Worm (Caenorhabditis elegans) whole organism, L1 larva: ENCODE results near the gene srr-10.
"Not testable (repeated sequence)": the region's sequence is repeated elsewhere in the genome, so short reads cannot be mapped to it uniquely, and the experiment has no call there.

Experiments
- C04F5.9 ChIP-seq: sonication (generic microtip); optimal IDR thresholded peaks from 2 replicates; lab custom pipeline; 2016; ENCODE audit warnings: missing genetic modification characterization, missing compliant biosample characterization
- C16A3.4 ChIP-seq: fragments of 150-350 bp; optimal IDR thresholded peaks from 2 replicates; lab custom pipeline; 2014; ENCODE audit warnings: missing biosample characterization, missing genetic modification characterization
- C34B4.2 ChIP-seq: sonication (generic microtip); optimal IDR thresholded peaks from 2 replicates; lab custom pipeline; 2017; ENCODE audit warnings: mild to moderate bottlenecking, missing genetic modification characterization, missing compliant biosample characterization
- F16B12.6 ChIP-seq: fragments of 150-350 bp; optimal IDR thresholded peaks from 2 replicates; lab custom pipeline; 2014; ENCODE audit warnings: missing biosample characterization, missing genetic modification characterization
- blmp-1 ChIP-seq: fragments of 150-350 bp; optimal IDR thresholded peaks from 2 replicates; lab custom pipeline; 2014; ENCODE audit warnings: missing biosample characterization, missing genetic modification characterization
- ceh-88 ChIP-seq: fragments of 200-800 bp; sonication (Bioruptor generic); IDR thresholded peaks from 2 replicates; pipeline ENCODE4 v1.3.6; 2022; ENCODE audit warnings: missing genetic modification characterization, missing compliant biosample characterization
- dpl-1 ChIP-seq, 3 experiments: fragments of 150-350 bp in 2 of 3; sonication (generic microtip) in 1 of 3; optimal IDR thresholded peaks; 2 replicates each; lab custom pipeline; 2014 to 2017; ENCODE audit warnings: missing biosample characterization in 3 of 3, missing genetic modification characterization in 3 of 3, missing genetic modification reagents in 3 of 3
- dsc-1 ChIP-seq: sonication (generic microtip); optimal IDR thresholded peaks from 2 replicates; lab custom pipeline; 2016; ENCODE audit warnings: mild to moderate bottlenecking, missing genetic modification characterization, missing compliant biosample characterization
- efl-3 ChIP-seq: fragments of 200-800 bp; sonication (Bioruptor generic); optimal IDR thresholded peaks from 2 replicates; lab custom pipeline; 2018; ENCODE audit warnings: mild to moderate bottlenecking, missing genetic modification characterization, missing compliant biosample characterization
- egl-13 ChIP-seq: sonication (generic microtip); optimal IDR thresholded peaks from 2 replicates; lab custom pipeline; 2016; ENCODE audit warnings: missing genotype, missing genetic modification reagents, missing genetic modification characterization, missing compliant biosample characterization
- egl-27 ChIP-seq, 2 experiments: fragments of 150-350 bp in 1 of 2; sonication (generic microtip); optimal IDR thresholded peaks; 3 replicates each; lab custom pipeline; 2017 to 2018; ENCODE audit warnings: missing biosample characterization in 2 of 2, missing genetic modification characterization in 2 of 2, missing genetic modification reagents in 2 of 2
- ets-5 ChIP-seq: fragments of 200-800 bp; sonication (Bioruptor generic); IDR thresholded peaks from 2 replicates; pipeline ENCODE4 v1.3.6; 2022; ENCODE audit warnings: missing genetic modification characterization, missing compliant biosample characterization
- fkh-10 ChIP-seq: sonication (generic microtip); optimal IDR thresholded peaks from 2 replicates; lab custom pipeline; 2017; ENCODE audit warnings: missing biosample characterization, missing genetic modification reagents, missing genetic modification characterization
- fos-1 ChIP-seq: fragments of 150-350 bp; optimal IDR thresholded peaks from 2 replicates; lab custom pipeline; 2014; ENCODE audit warnings: missing biosample characterization, missing genetic modification characterization
- irx-1 ChIP-seq: sonication (generic microtip); optimal IDR thresholded peaks from 2 replicates; lab custom pipeline; 2016; ENCODE audit warnings: missing genetic modification characterization, missing compliant biosample characterization
- jun-1 ChIP-seq: fragments of 150-350 bp; optimal IDR thresholded peaks from 2 replicates; lab custom pipeline; 2014; ENCODE audit warnings: missing biosample characterization, missing genetic modification reagents, missing genetic modification characterization
- lin-13 ChIP-seq: fragments of 150-350 bp; optimal IDR thresholded peaks from 2 replicates; lab custom pipeline; 2014; ENCODE audit warnings: missing biosample characterization, missing genetic modification reagents, missing genetic modification characterization
- lin-14 ChIP-seq: fragments of 200-800 bp; sonication (Bioruptor generic); optimal IDR thresholded peaks from 2 replicates; lab custom pipeline; 2018; ENCODE audit warnings: mild to moderate bottlenecking, missing genetic modification characterization, moderate library complexity, missing compliant biosample characterization
- lsy-2 ChIP-seq, 2 experiments: fragments of 150-350 bp; optimal IDR thresholded peaks; 2 replicates each; lab custom pipeline; 2014; ENCODE audit warnings: missing biosample characterization in 2 of 2, missing genetic modification characterization in 2 of 2
- mab-9 ChIP-seq: fragments of 200-800 bp; sonication (Bioruptor generic); IDR thresholded peaks from 2 replicates; pipeline ENCODE4 v1.3.6; 2022; ENCODE audit warnings: missing genetic modification reagents, missing genetic modification characterization, missing compliant biosample characterization
- mef-2 ChIP-seq: fragments of 150-350 bp; optimal IDR thresholded peaks from 2 replicates; lab custom pipeline; 2014; ENCODE audit warnings: missing biosample characterization, missing genetic modification characterization
- nhr-11 ChIP-seq: fragments of 150-350 bp; optimal IDR thresholded peaks from 2 replicates; lab custom pipeline; 2014; ENCODE audit warnings: missing biosample characterization, missing genetic modification characterization
- nhr-12 ChIP-seq: sonication (generic microtip); optimal IDR thresholded peaks from 2 replicates; lab custom pipeline; 2017; ENCODE audit warnings: missing biosample characterization, missing genetic modification characterization
- nhr-28 ChIP-seq: fragments of 150-350 bp; optimal IDR thresholded peaks from 2 replicates; lab custom pipeline; 2014; ENCODE audit warnings: missing biosample characterization, missing genetic modification characterization
- nhr-71 ChIP-seq: sonication (generic microtip); optimal IDR thresholded peaks from 2 replicates; lab custom pipeline; 2016; ENCODE audit warnings: mild to moderate bottlenecking, missing genetic modification characterization, moderate library complexity, missing compliant biosample characterization
- nhr-85 ChIP-seq: sonication (generic microtip); peaks from one replicate; lab custom pipeline; 2016; ENCODE audit warnings: missing genetic modification characterization, inconsistent platforms, missing compliant biosample characterization
- pag-3 ChIP-seq: sonication (generic microtip); optimal IDR thresholded peaks from 2 replicates; lab custom pipeline; 2017; ENCODE audit warnings: missing genetic modification characterization, mild to moderate bottlenecking, missing compliant biosample characterization, antibody characterized with exemption, borderline replicate concordance; ENCODE audit not compliant: insufficient read depth
- pax-3 ChIP-seq: fragments of 200-800 bp; sonication (Bioruptor generic); optimal IDR thresholded peaks from 2 replicates; lab custom pipeline; 2018; ENCODE audit warnings: mild to moderate bottlenecking, missing genetic modification characterization, moderate library complexity, missing compliant biosample characterization
- pqm-1 ChIP-seq: sonication (generic microtip); optimal IDR thresholded peaks from 3 replicates; lab custom pipeline; 2017; ENCODE audit warnings: missing biosample characterization, missing genetic modification characterization
- rnt-1 ChIP-seq: sonication (generic microtip); optimal IDR thresholded peaks from 2 replicates; lab custom pipeline; 2016; ENCODE audit warnings: mild to moderate bottlenecking, missing genetic modification characterization, moderate library complexity, missing compliant biosample characterization
- skn-1 ChIP-seq: fragments of 150-350 bp; optimal IDR thresholded peaks from 2 replicates; lab custom pipeline; 2014; ENCODE audit warnings: missing biosample characterization, missing genetic modification characterization
- snu-23 ChIP-seq: sonication (generic microtip); optimal IDR thresholded peaks from 2 replicates; lab custom pipeline; 2016; ENCODE audit warnings: missing genetic modification characterization, missing compliant biosample characterization
- sox-4 ChIP-seq: sonication (generic microtip); optimal IDR thresholded peaks from 2 replicates; lab custom pipeline; 2016; ENCODE audit warnings: missing genetic modification characterization, missing compliant biosample characterization
- tlp-1 ChIP-seq: fragments of 150-350 bp; optimal IDR thresholded peaks from 2 replicates; lab custom pipeline; 2014; ENCODE audit warnings: missing biosample characterization, missing genetic modification characterization
- unc-62 ChIP-seq: fragments of 150-350 bp; optimal IDR thresholded peaks from 2 replicates; lab custom pipeline; 2014; ENCODE audit warnings: missing biosample characterization, missing genetic modification reagents, missing genetic modification characterization
- vab-15 ChIP-seq: sonication (generic microtip); optimal IDR thresholded peaks from 2 replicates; lab custom pipeline; 2017; ENCODE audit warnings: missing genotype, mild to moderate bottlenecking, missing genetic modification characterization, missing compliant biosample characterization
- zag-1 ChIP-seq: fragments of 150-350 bp; optimal IDR thresholded peaks from 2 replicates; lab custom pipeline; 2014; ENCODE audit warnings: missing biosample characterization, missing genetic modification characterization
- zip-4 ChIP-seq: fragments of 200-800 bp; sonication (Bioruptor generic); optimal IDR thresholded peaks from 2 replicates; lab custom pipeline; 2018; ENCODE audit warnings: mild to moderate bottlenecking, missing genetic modification characterization, moderate library complexity, missing compliant biosample characterization
- ztf-11 ChIP-seq, 2 experiments: sonication (generic microtip); optimal IDR thresholded peaks; 2 replicates each; lab custom pipeline; 2016 to 2017; ENCODE audit warnings: missing genetic modification characterization in 2 of 2, missing biosample characterization in 1 of 2, missing compliant biosample characterization in 1 of 2
- ztf-4 ChIP-seq: fragments of 150-350 bp; optimal IDR thresholded peaks from 2 replicates; lab custom pipeline; 2014; ENCODE audit warnings: missing biosample characterization, missing genetic modification characterization

srr-10 gene

ce11 chrV:7690637-7691036 lies 44.8 kb upstream of the srr-10 start:
- no peak for TF ChIP-seq pax-3
- no peak for TF ChIP-seq efl-3 (GFP tag; lab: Kevin White, UChicago)
- no peak for TF ChIP-seq dsc-1
- TF ChIP-seq pag-3 (tag; lab: Kevin White, UChicago) = no peak
- TF ChIP-seq ztf-4 = no peak
- TF ChIP-seq unc-62 (GFP tag; lab: Kevin White, UChicago) = no peak
- no peak for TF ChIP-seq vab-15 (tag; lab: Kevin White, UChicago)

- TF ChIP-seq fos-1 = no peak
- no peak for TF ChIP-seq dpl-1 (GFP tag; optimal IDR thresholded peaks at IDR 0.05; lab: Kevin White, UChicago)
- TF ChIP-seq egl-27 (tag; optimal IDR thresholded peaks at IDR 0.05; lab: Kevin White, UChicago) = no peak
- no peak for TF ChIP-seq unc-62 (GFP tag; lab: Kevin White, UChicago)
Observed at ce11 chrV:7693394-7693793, 42.0 kb upstream of the srr-10 start, which contains the start of gene C12D5.10. TSS of gene C12D5.10 (minus strand) at chrV:7693494.

DNA sequence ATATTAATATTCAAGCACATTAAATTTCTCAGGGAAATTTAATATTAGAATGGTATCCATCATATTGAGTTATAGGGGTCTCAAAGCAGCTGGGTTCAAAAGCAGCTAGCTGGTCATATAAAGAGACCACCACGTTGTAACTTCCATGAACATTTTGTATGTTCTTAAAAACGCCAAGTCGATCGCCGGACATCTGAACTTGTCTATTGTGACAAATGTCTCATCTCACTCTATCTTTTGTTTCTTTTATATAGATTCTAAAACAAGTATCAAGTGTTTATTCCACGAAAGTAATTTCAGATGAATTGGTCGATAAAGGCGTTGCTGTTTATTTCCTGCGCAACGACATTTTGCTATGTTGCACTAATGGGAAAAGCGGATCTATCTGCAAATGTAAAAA lies 38.6 kb upstream of the srr-10 start, which contains the start of gene ZK105.3:
Gene ZK105.3 (plus strand): TSS at position 301 of the 400 bp plus-strand sequence.
- no peak for TF ChIP-seq zip-4
- no peak for TF ChIP-seq nhr-12
- no peak for TF ChIP-seq egl-13 (tag; lab: Kevin White, UChicago)
- no peak for TF ChIP-seq zag-1 (tag; lab: Kevin White, UChicago)
- TF ChIP-seq tlp-1 (tag; lab: Kevin White, UChicago) = no peak
- TF ChIP-seq F16B12.6 (tag; lab: Kevin White, UChicago) = no peak
- no peak for TF ChIP-seq mab-9 (GFP tag; lab: Robert Waterston, UW)
- TF ChIP-seq nhr-85 (tag; lab: Kevin White, UChicago) = no peak
- TF ChIP-seq ceh-88 (GFP tag; lab: Robert Waterston, UW) = no peak
- no peak for TF ChIP-seq blmp-1 (tag; lab: Kevin White, UChicago)
- no peak for TF ChIP-seq skn-1

- not testable (repeated sequence) for TF ChIP-seq ztf-4; lin-13 (GFP tag; lab: Kevin White, UChicago); nhr-85 (tag; lab: Kevin White, UChicago)
Observed at ce11 chrV:7703536-7703935, 31.9 kb upstream of the srr-10 start, which contains the start of gene srsx-40. TSS of gene srsx-40 (minus strand) at chrV:7703636.

ce11 chrV:7705316-7705715 lies 30.1 kb upstream of the srr-10 start, which contains the start of gene srw-3:
TSS of gene srw-3 (plus strand) at chrV:7705616.
- TF ChIP-seq ztf-11 (tag; optimal IDR thresholded peaks at IDR 0.05; lab: Kevin White, UChicago) (no peak), lin-14 (GFP tag; lab: Kevin White, UChicago) (no peak), nhr-85 (tag; lab: Kevin White, UChicago) (no peak), vab-15 (tag; lab: Kevin White, UChicago) (no peak), dpl-1 (GFP tag; optimal IDR thresholded peaks at IDR 0.05; lab: Kevin White, UChicago) (no peak), nhr-71 (tag; lab: Kevin White, UChicago) (no peak), zip-4 (no peak), nhr-28 (tag; lab: Kevin White, UChicago) (no peak), rnt-1 (no peak)

- TF ChIP-seq nhr-28 (tag; lab: Kevin White, UChicago) (no peak), lin-13 (GFP tag; lab: Kevin White, UChicago) (no peak), C34B4.2 (no peak), ztf-11 (tag; optimal IDR thresholded peaks at IDR 0.05; lab: Kevin White, UChicago) (no peak), pqm-1 (no peak), dpl-1 (GFP tag; optimal IDR thresholded peaks at IDR 0.05; lab: Kevin White, UChicago) (no peak), nhr-11 (tag; lab: Kevin White, UChicago) (no peak), ets-5 (GFP tag; lab: Robert Waterston, UW) (no peak), sox-4 (no peak), snu-23 (GFP tag; lab: Kevin White, UChicago) (no peak), C16A3.4 (no peak), lsy-2 (tag; optimal IDR thresholded peaks at IDR 0.05; lab: Kevin White, UChicago) (no peak), irx-1 (tag; lab: Kevin White, UChicago) (no peak), mef-2 (no peak), fos-1 (no peak), fkh-10 (no peak), C04F5.9 (tag; lab: Kevin White, UChicago) (no peak), jun-1 (tag; lab: Kevin White, UChicago) (no peak)
Observed at ce11 chrV:7708525-7708924, 26.9 kb upstream of the srr-10 start, which contains the start of gene ZK105.11. TSS of gene ZK105.11 (minus strand) at chrV:7708625.
